Worm (Caenorhabditis elegans) whole organism, L4/young adult: ENCODE data around the gene tag-278.

ENCODE experiments used
- W03F9.2 ChIP-seq: fragments of 150-350 bp; optimal IDR thresholded peaks from 2 replicates; lab custom pipeline; 2014; ENCODE audit warnings: missing biosample characterization, missing genetic modification characterization
- dao-5 ChIP-seq: sonication (generic microtip); optimal IDR thresholded peaks from 2 replicates; lab custom pipeline; 2016; ENCODE audit warnings: missing genotype, missing genetic modification characterization, moderate library complexity, missing compliant biosample characterization
- him-1 ChIP-seq: sonication (generic microtip); optimal IDR thresholded peaks from 2 replicates; lab custom pipeline; 2016; ENCODE audit warnings: missing genotype, missing genetic modification reagents, missing genetic modification characterization, missing compliant biosample characterization

ce11 chrX:3727274-3727673 lies 38.3 kb upstream of the tag-278 start, which contains the start of gene nlp-1:
- TF ChIP-seq dao-5 (tag; lab: Kevin White, UChicago) = no peak
- TF ChIP-seq W03F9.2 (tag; lab: Kevin White, UChicago) = no peak
- TF ChIP-seq him-1 (tag; lab: Kevin White, UChicago) = no peak
